Fruit fly (Drosophila melanogaster) whole organism, pupa: ENCODE results near the gene CG31191.

Source experiments
- CG13204 ChIP-seq: fragments of 200-800 bp; sonication (Bioruptor generic); optimal IDR thresholded peaks from 2 replicates; lab custom pipeline; 2018; ENCODE audit warnings: missing biosample characterization, mild to moderate bottlenecking, missing genetic modification characterization, moderate library complexity
- CG34367 ChIP-seq: fragments of 200-800 bp; sonication (Bioruptor generic); optimal IDR thresholded peaks from 2 replicates; lab custom pipeline; 2018; ENCODE audit warnings: missing biosample characterization, mild to moderate bottlenecking, missing genetic modification characterization
- CG8301 ChIP-seq: fragments of 200-800 bp; sonication (Bioruptor generic); optimal IDR thresholded peaks from 2 replicates; lab custom pipeline; 2018; ENCODE audit warnings: missing biosample characterization, mild to moderate bottlenecking, missing genetic modification characterization
- EcR ChIP-seq: fragments of 200-800 bp; sonication (Bioruptor generic); optimal IDR thresholded peaks from 3 replicates; lab custom pipeline; 2019; ENCODE audit warnings: missing biosample characterization, missing genetic modification characterization, mild to moderate bottlenecking, moderate library complexity, missing genetic modification reagents
- Pif1A ChIP-seq: fragments of 200-800 bp; sonication (Bioruptor generic); optimal IDR thresholded peaks from 3 replicates; lab custom pipeline; 2016; ENCODE audit warnings: missing biosample characterization, missing genetic modification characterization
- Snoo ChIP-seq: fragments of 200-800 bp; sonication (Bioruptor generic); optimal IDR thresholded peaks from 3 replicates; lab custom pipeline; 2017; ENCODE audit warnings: missing biosample characterization, mild to moderate bottlenecking, missing genetic modification characterization, inconsistent platforms

- TF ChIP-seq CG8301 (tag; lab: Kevin White, UChicago) (no peak), CG34367 (tag; lab: Kevin White, UChicago) (no peak), Snoo (tag; lab: Kevin White, UChicago) (no peak), EcR (GFP tag; lab: Kevin White, UChicago) (no peak), CG13204 (GFP tag; lab: Kevin White, UChicago) (no peak), Pif1A (GFP tag; lab: Kevin White, UChicago) (no peak)
Observed at dm6 chr3R:20984902-20985301, 39.6 kb upstream of the CG31191 start.
